Worm (Caenorhabditis elegans) whole organism, L4/young adult: ENCODE measurements around the gene nas-39.

Source experiments
- W03F9.2 ChIP-seq: fragments of 150-350 bp; optimal IDR thresholded peaks from 2 replicates; lab custom pipeline; 2014; ENCODE audit warnings: missing biosample characterization, missing genetic modification characterization
- him-1 ChIP-seq: sonication (generic microtip); optimal IDR thresholded peaks from 2 replicates; lab custom pipeline; 2016; ENCODE audit warnings: missing genotype, missing genetic modification reagents, missing genetic modification characterization, missing compliant biosample characterization

DNA sequence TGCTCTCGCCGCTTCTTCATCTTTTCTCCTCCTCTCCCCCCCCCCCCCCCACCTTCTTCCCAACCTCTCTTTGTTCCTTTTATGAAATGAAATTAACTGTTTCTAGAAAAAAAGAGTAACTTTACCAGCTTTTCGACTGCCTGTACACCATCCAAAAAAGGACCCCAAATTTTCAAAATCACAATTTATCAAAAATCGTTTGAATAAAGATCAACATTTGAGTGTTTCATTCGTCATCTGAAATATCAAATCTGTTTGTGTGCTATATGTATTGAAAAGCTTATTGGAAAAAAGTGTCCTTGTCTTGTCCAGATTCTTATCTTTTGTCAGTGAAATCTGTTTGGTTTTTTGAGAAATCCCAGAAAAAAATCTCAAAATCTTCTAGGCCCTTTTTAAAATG, 5.6 kb upstream of the nas-39 start:
- no peak for TF ChIP-seq him-1 (tag; lab: Kevin White, UChicago)
- TF ChIP-seq W03F9.2 (tag; lab: Kevin White, UChicago) = no peak
